Worm (Caenorhabditis elegans): Measurements from ENCODE around the gene Y7A5A.7.

DNA sequence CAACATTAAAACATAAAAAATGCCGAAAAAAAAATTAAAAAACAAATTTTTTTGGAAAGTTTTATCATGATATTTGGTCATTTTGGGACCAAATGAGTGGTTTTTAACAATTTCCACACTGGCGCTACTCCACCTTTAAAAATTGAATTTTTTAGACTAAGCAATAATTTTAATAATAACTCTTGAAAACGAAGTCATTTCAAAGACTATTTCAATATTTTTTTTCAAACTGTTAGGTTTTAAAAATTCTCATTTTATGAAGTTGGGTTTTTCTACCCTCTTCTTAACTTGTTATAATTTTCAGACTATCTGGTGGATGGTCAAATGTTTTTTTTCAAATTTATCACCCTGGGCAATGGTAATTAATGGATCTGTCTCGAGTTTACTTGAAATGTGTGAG lies 18.2 kb upstream of the Y7A5A.7 start, which contains the start of gene Y7A5A.8:
- no peak for TF ChIP-seq ceh-48 (tag; optimal IDR thresholded peaks at IDR 0.05)
- TF ChIP-seq tbx-2 (tag; optimal IDR thresholded peaks at IDR 0.05), result no peak
- no peak for TF ChIP-seq nfya-1 (tag; optimal IDR thresholded peaks at IDR 0.05)

Data from whole organism, late embryonic.